Worm (Caenorhabditis elegans): ENCODE measurements around the gene dvc-1.

- no peak for TF ChIP-seq ama-1 (optimal IDR thresholded peaks at IDR 0.05)
- no peak for TF ChIP-seq flt-1 (GFP tag; IDR thresholded peaks at IDR 0.05)
- TF ChIP-seq ceh-36 (tag; optimal IDR thresholded peaks at IDR 0.05) = no peak
- TF ChIP-seq pes-1 (GFP tag; IDR thresholded peaks at IDR 0.05) = no peak
Observed at ce11 chrV:11190983-11191382, 48.1 kb downstream of the dvc-1 start, which contains the start of gene lgc-49.

All from whole organism, early embryonic.